Fruit fly (Drosophila melanogaster) whole organism, pupa: ENCODE data around the gene cher.

Source experiments
- CG13204 ChIP-seq: fragments of 200-800 bp; sonication (Bioruptor generic); optimal IDR thresholded peaks from 2 replicates; lab custom pipeline; 2018; ENCODE audit warnings: missing biosample characterization, mild to moderate bottlenecking, missing genetic modification characterization, moderate library complexity
- CG14655 ChIP-seq: fragments of 200-800 bp; sonication (Bioruptor generic); optimal IDR thresholded peaks from 3 replicates; lab custom pipeline; 2017; ENCODE audit warnings: mild to moderate bottlenecking, missing biosample characterization, missing genetic modification reagents, missing genetic modification characterization
- CG15710 ChIP-seq: fragments of 200-800 bp; sonication (Bioruptor generic); optimal IDR thresholded peaks from 2 replicates; lab custom pipeline; 2018; ENCODE audit warnings: missing biosample characterization, mild to moderate bottlenecking, missing genetic modification characterization, moderate library complexity
- CG34367 ChIP-seq: fragments of 200-800 bp; sonication (Bioruptor generic); optimal IDR thresholded peaks from 2 replicates; lab custom pipeline; 2018; ENCODE audit warnings: missing biosample characterization, mild to moderate bottlenecking, missing genetic modification characterization
- CG4496 ChIP-seq: fragments of 200-800 bp; sonication (Bioruptor generic); IDR thresholded peaks from 3 replicates; pipeline ENCODE4 v1.3.6; 2022; ENCODE audit warnings: missing biosample characterization, missing genetic modification characterization
- CG8301 ChIP-seq: fragments of 200-800 bp; sonication (Bioruptor generic); optimal IDR thresholded peaks from 2 replicates; lab custom pipeline; 2018; ENCODE audit warnings: missing biosample characterization, mild to moderate bottlenecking, missing genetic modification characterization
- CG9948 ChIP-seq: fragments of 200-800 bp; sonication (Bioruptor generic); optimal IDR thresholded peaks from 2 replicates; lab custom pipeline; 2018; ENCODE audit warnings: missing biosample characterization, mild to moderate bottlenecking, missing genetic modification characterization, moderate library complexity
- Pif1A ChIP-seq: fragments of 200-800 bp; sonication (Bioruptor generic); optimal IDR thresholded peaks from 3 replicates; lab custom pipeline; 2016; ENCODE audit warnings: missing biosample characterization, missing genetic modification characterization
- Pif1B ChIP-seq: fragments of 200-800 bp; sonication (Bioruptor generic); optimal IDR thresholded peaks from 3 replicates; lab custom pipeline; 2016; ENCODE audit warnings: missing biosample characterization, missing genetic modification characterization
- fd96Ca ChIP-seq: fragments of 200-800 bp; sonication (Bioruptor generic); IDR thresholded peaks from 3 replicates; pipeline ENCODE4 v1.3.6; 2022; ENCODE audit warnings: missing biosample characterization, missing genetic modification characterization
- gl ChIP-seq: fragments of 200-800 bp; sonication (Bioruptor generic); optimal IDR thresholded peaks from 2 replicates; lab custom pipeline; 2018; ENCODE audit warnings: missing biosample characterization, mild to moderate bottlenecking, missing genetic modification characterization

- TF ChIP-seq CG4496 (GFP tag; lab: Robert Waterston, UW) (no peak), fd96Ca (no peak), gl (tag; lab: Kevin White, UChicago) (no peak), CG13204 (no peak), Pif1A (GFP tag; lab: Kevin White, UChicago) (no peak), CG14655 (GFP tag; lab: Kevin White, UChicago) (no peak), CG8301 (tag; lab: Kevin White, UChicago) (no peak), CG9948 (tag; lab: Kevin White, UChicago) (no peak), Pif1B (GFP tag; lab: Kevin White, UChicago) (no peak), CG34367 (tag; lab: Kevin White, UChicago) (no peak), CG15710 (tag; lab: Kevin White, UChicago) (no peak)
These were observed 9.5 kb downstream of the cher start for dm6 chr3R:17115668-17116067.
